Worm (Caenorhabditis elegans) whole organism, mixed stage, embryonic: ENCODE results near the gene ech-4.

Source experiments
- blmp-1 ChIP-seq: fragments of 150-350 bp; optimal IDR thresholded peaks from 2 replicates; lab custom pipeline; 2014; ENCODE audit warnings: missing biosample characterization, missing genetic modification characterization
- nhr-28 ChIP-seq: fragments of 150-350 bp; optimal IDR thresholded peaks from 2 replicates; lab custom pipeline; 2014; ENCODE audit warnings: missing biosample characterization, missing genetic modification characterization

DNA sequence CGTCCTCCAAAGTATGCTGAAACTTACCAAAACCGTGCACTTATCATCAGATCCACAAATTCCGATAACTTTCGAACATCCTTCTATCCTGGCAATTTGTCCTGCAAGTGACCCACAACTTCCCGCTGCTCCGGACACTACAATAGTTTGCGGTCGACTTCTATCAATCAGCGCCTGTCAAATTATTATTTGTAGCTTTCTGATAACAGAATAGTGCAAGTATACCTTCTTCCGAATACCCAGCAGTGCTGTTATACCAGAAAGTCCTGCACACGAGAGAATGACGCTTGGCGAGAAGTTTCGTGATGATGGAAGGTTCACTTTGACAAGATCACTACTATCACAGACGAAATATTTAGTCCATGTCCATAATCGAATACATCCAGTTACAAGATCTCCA is 38.5 kb downstream of the ech-4 start:
- TF ChIP-seq blmp-1 (tag; lab: Kevin White, UChicago) (no peak), nhr-28 (tag; lab: Kevin White, UChicago) (no peak)
